Worm (Caenorhabditis elegans) whole organism, early embryonic: ENCODE results near the gene srv-29.

Source experiments
- B0310.2 ChIP-seq: sonication (generic microtip); optimal IDR thresholded peaks from 2 replicates; lab custom pipeline; 2016; ENCODE audit warnings: mild to moderate bottlenecking, missing genetic modification characterization, missing compliant biosample characterization
- F13C5.2 ChIP-seq: sonication (generic microtip); optimal IDR thresholded peaks from 2 replicates; lab custom pipeline; 2017; ENCODE audit warnings: mild to moderate bottlenecking, missing genetic modification characterization, inconsistent platforms, missing compliant biosample characterization
- aly-1 ChIP-seq: sonication (generic microtip); optimal IDR thresholded peaks from 2 replicates; lab custom pipeline; 2016; ENCODE audit warnings: missing genetic modification characterization, missing compliant biosample characterization
- ama-1 ChIP-seq: fragments of 150-350 bp; optimal IDR thresholded peaks from 2 replicates; lab custom pipeline; 2014
- ceh-13 ChIP-seq: fragments of 200-800 bp; sonication (Bioruptor generic); optimal IDR thresholded peaks from 2 replicates; lab custom pipeline; 2018; ENCODE audit warnings: mild to moderate bottlenecking, missing genetic modification characterization, missing compliant biosample characterization
- ceh-36 ChIP-seq: sonication (generic microtip); optimal IDR thresholded peaks from 2 replicates; lab custom pipeline; 2016; ENCODE audit warnings: missing genetic modification characterization, inconsistent platforms, missing compliant biosample characterization
- ets-7 ChIP-seq: sonication (generic microtip); optimal IDR thresholded peaks from 2 replicates; lab custom pipeline; 2016; ENCODE audit warnings: missing genotype, missing genetic modification characterization, missing compliant biosample characterization
- flt-1 ChIP-seq: fragments of 200-800 bp; sonication (Bioruptor generic); IDR thresholded peaks from 2 replicates; pipeline ENCODE4 v1.3.6; 2022; ENCODE audit warnings: missing genetic modification characterization, missing compliant biosample characterization
- hmbx-1 ChIP-seq: sonication (generic microtip); optimal IDR thresholded peaks from 2 replicates; lab custom pipeline; 2016; ENCODE audit warnings: mild to moderate bottlenecking, missing genetic modification characterization, missing compliant biosample characterization
- hmg-4 ChIP-seq: fragments of 200-800 bp; sonication (Bioruptor generic); optimal IDR thresholded peaks from 2 replicates; lab custom pipeline; 2018; ENCODE audit warnings: mild to moderate bottlenecking, missing genetic modification characterization, missing compliant biosample characterization
- hnd-1 ChIP-seq: sonication (generic microtip); optimal IDR thresholded peaks from 2 replicates; lab custom pipeline; 2016; ENCODE audit warnings: missing genetic modification characterization, missing compliant biosample characterization
- pes-1 ChIP-seq: fragments of 200-800 bp; sonication (Bioruptor generic); IDR thresholded peaks from 2 replicates; pipeline ENCODE4 v1.3.6; 2022; ENCODE audit warnings: missing genetic modification reagents, missing genetic modification characterization, missing compliant biosample characterization
- scrt-1 ChIP-seq: fragments of 200-800 bp; sonication (Bioruptor generic); IDR thresholded peaks from 2 replicates; pipeline ENCODE4 v1.3.6; 2022; ENCODE audit warnings: missing genetic modification characterization, missing compliant biosample characterization
- sea-1 ChIP-seq: fragments of 200-800 bp; sonication (Bioruptor generic); conservative IDR thresholded peaks from 2 replicates; pipeline ENCODE4 v1.3.6; 2022; ENCODE audit warnings: missing genetic modification characterization, missing compliant biosample characterization
- tbx-11 ChIP-seq: fragments of 200-800 bp; sonication (Bioruptor generic); IDR thresholded peaks from 2 replicates; pipeline ENCODE4 v1.3.6; 2022; ENCODE audit warnings: missing genetic modification characterization, missing compliant biosample characterization
- tbx-37 ChIP-seq: fragments of 200-800 bp; sonication (Bioruptor generic); conservative IDR thresholded peaks from 2 replicates; pipeline ENCODE4 v1.3.6; 2022; ENCODE audit warnings: missing genetic modification reagents, missing genetic modification characterization, missing compliant biosample characterization
- tra-4 ChIP-seq: sonication (generic microtip); optimal IDR thresholded peaks from 2 replicates; lab custom pipeline; 2017; ENCODE audit warnings: missing genetic modification characterization, missing compliant biosample characterization

srv-29 gene

ce11 chrIV:6230560-6231073, 35.8 kb downstream of the srv-29 start, which contains the start of gene F58F9.4:
TSS of gene F58F9.4 (plus strand) at chrIV:6231023.
- TF ChIP-seq aly-1 (no peak), scrt-1 (GFP tag; lab: Robert Waterston, UW) (no peak), ama-1 (no peak)

ce11 chrIV:6227974-6228373, 38.4 kb downstream of the srv-29 start, which contains the start of gene C49A9.1:
TSS of gene C49A9.1 (plus strand) at chrIV:6228190.
- no peak for TF ChIP-seq flt-1 (GFP tag; lab: Robert Waterston, UW)
- no peak for TF ChIP-seq sea-1 (GFP tag; lab: Robert Waterston, UW)
- TF ChIP-seq hmg-4 (GFP tag; lab: Kevin White, UChicago) = no peak
- TF ChIP-seq ets-7 (tag; lab: Kevin White, UChicago) = no peak
- no peak for TF ChIP-seq tbx-37 (GFP tag; lab: Robert Waterston, UW)
- TF ChIP-seq tra-4 (tag; lab: Kevin White, UChicago) = no peak
- TF ChIP-seq ceh-13 (GFP tag; lab: Kevin White, UChicago) = no peak
- TF ChIP-seq ceh-36 (tag; lab: Kevin White, UChicago) = no peak
- no peak for TF ChIP-seq hmbx-1
- no peak for TF ChIP-seq scrt-1 (GFP tag; lab: Robert Waterston, UW)
- no peak for TF ChIP-seq F13C5.2
- TF ChIP-seq aly-1 = no peak
- no peak for TF ChIP-seq ama-1
- TF ChIP-seq hnd-1 (tag; lab: Kevin White, UChicago) = no peak
- no peak for TF ChIP-seq tbx-11 (GFP tag; lab: Robert Waterston, UW)

ce11 chrIV:6225143-6225542, 41.3 kb downstream of the srv-29 start, which contains the start of gene C49A9.2:
TSS of gene C49A9.2 (plus strand) at chrIV:6225443.
- TF ChIP-seq flt-1 (GFP tag; lab: Robert Waterston, UW) (no peak), hmbx-1 (no peak), ama-1 (no peak), tra-4 (tag; lab: Kevin White, UChicago) (no peak), B0310.2 (tag; lab: Kevin White, UChicago) (no peak), tbx-11 (GFP tag; lab: Robert Waterston, UW) (no peak), tbx-37 (GFP tag; lab: Robert Waterston, UW) (no peak), ets-7 (tag; lab: Kevin White, UChicago) (no peak), scrt-1 (GFP tag; lab: Robert Waterston, UW) (no peak), hmg-4 (GFP tag; lab: Kevin White, UChicago) (no peak), ceh-36 (tag; lab: Kevin White, UChicago) (no peak), aly-1 (no peak), F13C5.2 (no peak), ceh-13 (GFP tag; lab: Kevin White, UChicago) (no peak)

- TF ChIP-seq aly-1 = no peak
- TF ChIP-seq tra-4 (tag; lab: Kevin White, UChicago) = no peak
- no peak for TF ChIP-seq hnd-1 (tag; lab: Kevin White, UChicago)
- no peak for TF ChIP-seq tbx-37 (GFP tag; lab: Robert Waterston, UW)
- no peak for TF ChIP-seq sea-1 (GFP tag; lab: Robert Waterston, UW)
- no peak for TF ChIP-seq F13C5.2
- TF ChIP-seq ets-7 (tag; lab: Kevin White, UChicago) = no peak
- TF ChIP-seq flt-1 (GFP tag; lab: Robert Waterston, UW) = no peak
- TF ChIP-seq B0310.2 (tag; lab: Kevin White, UChicago) = no peak
- TF ChIP-seq ceh-36 (tag; lab: Kevin White, UChicago) = no peak
- TF ChIP-seq pes-1 = no peak
- no peak for TF ChIP-seq hmg-4 (GFP tag; lab: Kevin White, UChicago)
- no peak for TF ChIP-seq tbx-11 (GFP tag; lab: Robert Waterston, UW)
- no peak for TF ChIP-seq scrt-1 (GFP tag; lab: Robert Waterston, UW)
- TF ChIP-seq hmbx-1 = no peak
- no peak for TF ChIP-seq ceh-13 (GFP tag; lab: Kevin White, UChicago)
- TF ChIP-seq ama-1 = no peak
Measured at ce11 chrIV:6221878-6222277, 44.5 kb downstream of the srv-29 start, which contains the start of gene C49A9.3. TSS of gene C49A9.3 (plus strand) at chrIV:6222089.

ce11 chrIV:6219429-6219828, 47.0 kb downstream of the srv-29 start, which contains the start of gene C49A9.4:
TSS of gene C49A9.4 (plus strand) at chrIV:6219693.
- TF ChIP-seq pes-1 (no peak), tbx-11 (GFP tag; lab: Robert Waterston, UW) (no peak), hnd-1 (tag; lab: Kevin White, UChicago) (no peak), aly-1 (no peak), F13C5.2 (no peak), sea-1 (GFP tag; lab: Robert Waterston, UW) (no peak), tbx-37 (GFP tag; lab: Robert Waterston, UW) (no peak), hmbx-1 (no peak), B0310.2 (tag; lab: Kevin White, UChicago) (no peak), flt-1 (GFP tag; lab: Robert Waterston, UW) (no peak), ceh-13 (GFP tag; lab: Kevin White, UChicago) (no peak), ceh-36 (tag; lab: Kevin White, UChicago) (no peak)

- TF ChIP-seq B0310.2 (tag; lab: Kevin White, UChicago) (no peak), tbx-11 (GFP tag; lab: Robert Waterston, UW) (no peak), hmbx-1 (no peak), ceh-13 (GFP tag; lab: Kevin White, UChicago) (no peak), tbx-37 (GFP tag; lab: Robert Waterston, UW) (no peak), tra-4 (tag; lab: Kevin White, UChicago) (no peak), ceh-36 (tag; lab: Kevin White, UChicago) (no peak), flt-1 (GFP tag; lab: Robert Waterston, UW) (no peak), hnd-1 (tag; lab: Kevin White, UChicago) (no peak), ets-7 (tag; lab: Kevin White, UChicago) (no peak), hmg-4 (GFP tag; lab: Kevin White, UChicago) (no peak), aly-1 (no peak), sea-1 (GFP tag; lab: Robert Waterston, UW) (no peak), F13C5.2 (no peak), scrt-1 (GFP tag; lab: Robert Waterston, UW) (no peak), ama-1 (no peak), pes-1 (no peak)
Measured at ce11 chrIV:6217503-6217902, 48.9 kb downstream of the srv-29 start.

- TF ChIP-seq hmg-4 (GFP tag; lab: Kevin White, UChicago) (no peak), tbx-37 (GFP tag; lab: Robert Waterston, UW) (no peak)
Measured at ce11 chrIV:6217066-6217465, 49.3 kb downstream of the srv-29 start, which contains the start of gene C49A9.9. TSS of gene C49A9.9 (plus strand) at chrIV:6217372.
